Fruit fly (Drosophila melanogaster) whole organism, prepupa: Measurements from ENCODE around the gene CG11529.

Experiments
- Blimp-1 ChIP-seq: fragments of 200-800 bp; sonication (Bioruptor generic); optimal IDR thresholded peaks from 3 replicates; lab custom pipeline; 2017; ENCODE audit warnings: missing biosample characterization, missing genetic modification characterization, mild to moderate bottlenecking, moderate library complexity, missing genetic modification reagents
- CG11294 ChIP-seq: fragments of 200-800 bp; sonication (Bioruptor generic); IDR thresholded peaks from 2 replicates; pipeline ENCODE4 v1.3.6; 2022; ENCODE audit warnings: missing biosample characterization, missing genetic modification characterization
- CG3919 ChIP-seq: fragments of 200-800 bp; sonication (Bioruptor generic); optimal IDR thresholded peaks from 3 replicates; lab custom pipeline; 2016; ENCODE audit warnings: missing biosample characterization, missing genetic modification characterization
- CG6792 ChIP-seq: fragments of 200-800 bp; sonication (Bioruptor generic); optimal IDR thresholded peaks from 3 replicates; lab custom pipeline; 2016; ENCODE audit warnings: missing biosample characterization, missing genetic modification characterization
- Eip75B ChIP-seq: fragments of 200-800 bp; sonication (Bioruptor generic); optimal IDR thresholded peaks from 3 replicates; lab custom pipeline; 2016; ENCODE audit warnings: missing biosample characterization, missing genetic modification characterization
- ss ChIP-seq, 2 experiments: fragments of 200-800 bp; sonication (Bioruptor generic); optimal IDR thresholded peaks; 2 replicates in 1 of 2; 3 replicates in 1 of 2; lab custom pipeline; 2017 to 2018; ENCODE audit warnings: mild to moderate bottlenecking in 2 of 2, missing biosample characterization in 2 of 2, missing genetic modification characterization in 2 of 2, moderate library complexity in 1 of 2
- topi ChIP-seq: fragments of 200-800 bp; sonication (Bioruptor generic); optimal IDR thresholded peaks from 3 replicates; lab custom pipeline; 2016; ENCODE audit warnings: missing biosample characterization, missing genetic modification characterization
- vri ChIP-seq: fragments of 200-800 bp; sonication (Bioruptor generic); optimal IDR thresholded peaks from 3 replicates; lab custom pipeline; 2016; ENCODE audit warnings: missing biosample characterization, mild to moderate bottlenecking, missing genetic modification characterization

dm6 chr3L:12193485-12193884, 4.1 kb upstream of the CG11529 start, which contains the start of gene thoc6:
- TF ChIP-seq CG3919 (GFP tag; lab: Kevin White, UChicago) (no peak), Eip75B (GFP tag; lab: Kevin White, UChicago) (no peak), CG11294 (GFP tag; lab: Robert Waterston, UW) (no peak), CG6792 (GFP tag; lab: Kevin White, UChicago) (no peak), ss (GFP tag; optimal IDR thresholded peaks at IDR 0.05; lab: Kevin White, UChicago) (no peak), Blimp-1 (GFP tag; lab: Kevin White, UChicago) (no peak), vri (GFP tag; lab: Kevin White, UChicago) (no peak), topi (GFP tag; lab: Kevin White, UChicago) (no peak)
